Worm (Caenorhabditis elegans) whole organism, mixed stage, embryonic: ENCODE data around the gene F10E9.11.
A peak's percentile ranks its signal among the peaks of the same experiment; 100 is the strongest.

Experiments
- M03D4.4 ChIP-seq: sonication (generic microtip); optimal IDR thresholded peaks from 2 replicates; lab custom pipeline; 2017; ENCODE audit warnings: mild to moderate bottlenecking, missing genetic modification characterization, missing compliant biosample characterization
- blmp-1 ChIP-seq: fragments of 150-350 bp; optimal IDR thresholded peaks from 2 replicates; lab custom pipeline; 2014; ENCODE audit warnings: missing biosample characterization, missing genetic modification characterization
- ceh-39 ChIP-seq: fragments of 150-350 bp; optimal IDR thresholded peaks from 2 replicates; lab custom pipeline; 2014; ENCODE audit warnings: missing biosample characterization, missing genetic modification characterization
- ceh-43 ChIP-seq: fragments of 200-800 bp; sonication (Bioruptor generic); optimal IDR thresholded peaks from 2 replicates; lab custom pipeline; 2018; ENCODE audit warnings: mild to moderate bottlenecking, missing genetic modification characterization, moderate library complexity, missing compliant biosample characterization
- ceh-83 ChIP-seq: fragments of 200-800 bp; sonication (Bioruptor generic); optimal IDR thresholded peaks from 2 replicates; lab custom pipeline; 2018; ENCODE audit warnings: mild to moderate bottlenecking, missing genetic modification characterization, missing compliant biosample characterization
- ces-1 ChIP-seq: fragments of 150-350 bp; optimal IDR thresholded peaks from 2 replicates; lab custom pipeline; 2014; ENCODE audit warnings: missing biosample characterization, missing genetic modification reagents, missing genetic modification characterization
- cnd-1 ChIP-seq: fragments of 200-800 bp; sonication (Bioruptor generic); optimal IDR thresholded peaks from 2 replicates; lab custom pipeline; 2018; ENCODE audit warnings: mild to moderate bottlenecking, missing genetic modification characterization, missing compliant biosample characterization
- drap-1 ChIP-seq: fragments of 200-800 bp; sonication (Bioruptor generic); optimal IDR thresholded peaks from 3 replicates; lab custom pipeline; 2018; ENCODE audit warnings: mild to moderate bottlenecking, missing genetic modification characterization, missing compliant biosample characterization
- elt-1 ChIP-seq: sonication (generic microtip); optimal IDR thresholded peaks from 2 replicates; lab custom pipeline; 2017; ENCODE audit warnings: missing genetic modification characterization, mild to moderate bottlenecking, missing compliant biosample characterization, antibody characterized with exemption, moderate library complexity, borderline replicate concordance; ENCODE audit not compliant: insufficient read depth
- elt-3 ChIP-seq: fragments of 150-350 bp; optimal IDR thresholded peaks from 2 replicates; lab custom pipeline; 2014; ENCODE audit warnings: missing biosample characterization, missing genetic modification characterization
- flh-1 ChIP-seq: fragments of 200-800 bp; sonication (Bioruptor generic); optimal IDR thresholded peaks from 2 replicates; lab custom pipeline; 2018; ENCODE audit warnings: mild to moderate bottlenecking, missing genetic modification characterization, moderate library complexity, missing compliant biosample characterization
- ham-2 ChIP-seq: fragments of 200-800 bp; sonication (Bioruptor generic); optimal IDR thresholded peaks from 2 replicates; lab custom pipeline; 2018; ENCODE audit warnings: mild to moderate bottlenecking, missing genetic modification characterization, missing compliant biosample characterization
- hlh-1 ChIP-seq: fragments of 150-350 bp; optimal IDR thresholded peaks from 2 replicates; lab custom pipeline; 2014; ENCODE audit warnings: missing biosample characterization, missing genetic modification reagents, missing genetic modification characterization
- lin-13 ChIP-seq: fragments of 150-350 bp; optimal IDR thresholded peaks from 2 replicates; lab custom pipeline; 2014; ENCODE audit warnings: missing biosample characterization, missing genetic modification characterization
- lin-32 ChIP-seq: fragments of 200-800 bp; sonication (Bioruptor generic); optimal IDR thresholded peaks from 2 replicates; lab custom pipeline; 2018; ENCODE audit warnings: mild to moderate bottlenecking, missing genetic modification characterization, missing compliant biosample characterization
- lsy-2 ChIP-seq: fragments of 150-350 bp; optimal IDR thresholded peaks from 2 replicates; lab custom pipeline; 2014; ENCODE audit warnings: missing biosample characterization, missing genetic modification characterization
- mab-5 ChIP-seq: fragments of 150-350 bp; optimal IDR thresholded peaks from 2 replicates; lab custom pipeline; 2014; ENCODE audit warnings: missing biosample characterization, missing genetic modification characterization
- mep-1 ChIP-seq: fragments of 150-350 bp; optimal IDR thresholded peaks from 2 replicates; lab custom pipeline; 2017; ENCODE audit warnings: missing biosample characterization, missing genetic modification reagents, missing genetic modification characterization, inconsistent platforms
- mls-2 ChIP-seq: sonication (generic microtip); optimal IDR thresholded peaks from 2 replicates; lab custom pipeline; 2016; ENCODE audit warnings: mild to moderate bottlenecking, missing genetic modification characterization, moderate library complexity, missing compliant biosample characterization
- nhr-12 ChIP-seq: fragments of 150-350 bp; optimal IDR thresholded peaks from 2 replicates; lab custom pipeline; 2014; ENCODE audit warnings: missing biosample characterization, missing genetic modification characterization
- nhr-2 ChIP-seq: fragments of 150-350 bp; optimal IDR thresholded peaks from 2 replicates; lab custom pipeline; 2014; ENCODE audit warnings: missing biosample characterization, missing genetic modification characterization
- nhr-237 ChIP-seq: fragments of 150-350 bp; optimal IDR thresholded peaks from 2 replicates; lab custom pipeline; 2014; ENCODE audit warnings: missing biosample characterization, missing genetic modification characterization
- nhr-28 ChIP-seq: fragments of 150-350 bp; optimal IDR thresholded peaks from 2 replicates; lab custom pipeline; 2014; ENCODE audit warnings: missing biosample characterization, missing genetic modification characterization
- nhr-76 ChIP-seq: sonication (generic microtip); optimal IDR thresholded peaks from 2 replicates; lab custom pipeline; 2017; ENCODE audit warnings: missing biosample characterization, missing genetic modification characterization
- pha-4 ChIP-seq: fragments of 150-350 bp; optimal IDR thresholded peaks from 2 replicates; lab custom pipeline; 2018; ENCODE audit warnings: missing biosample characterization, missing genetic modification reagents, missing genetic modification characterization
- sem-2 ChIP-seq: fragments of 200-800 bp; sonication (Bioruptor generic); optimal IDR thresholded peaks from 2 replicates; lab custom pipeline; 2018; ENCODE audit warnings: mild to moderate bottlenecking, missing genetic modification characterization, missing compliant biosample characterization
- snpc-4 ChIP-seq: fragments of 150-350 bp; optimal IDR thresholded peaks from 2 replicates; lab custom pipeline; 2014; ENCODE audit warnings: missing biosample characterization, missing genetic modification characterization
- sptf-1 ChIP-seq: sonication (generic microtip); optimal IDR thresholded peaks from 2 replicates; lab custom pipeline; 2017; ENCODE audit warnings: mild to moderate bottlenecking, missing genetic modification characterization, moderate library complexity, missing compliant biosample characterization
- tbx-8 ChIP-seq: fragments of 200-800 bp; sonication (Bioruptor generic); optimal IDR thresholded peaks from 2 replicates; lab custom pipeline; 2018; ENCODE audit warnings: mild to moderate bottlenecking, missing genetic modification characterization, moderate library complexity, missing compliant biosample characterization
- unc-120 ChIP-seq: sonication (generic microtip); optimal IDR thresholded peaks from 2 replicates; lab custom pipeline; 2017; ENCODE audit warnings: missing genetic modification characterization, missing compliant biosample characterization; ENCODE audit not compliant: poor library complexity, severe bottlenecking
- unc-62 ChIP-seq: fragments of 150-350 bp; optimal IDR thresholded peaks from 2 replicates; lab custom pipeline; 2014; ENCODE audit warnings: missing biosample characterization, missing genetic modification reagents, missing genetic modification characterization
- zip-8 ChIP-seq: fragments of 150-350 bp; optimal IDR thresholded peaks from 2 replicates; lab custom pipeline; 2014; ENCODE audit warnings: missing biosample characterization, missing genetic modification characterization
- ztf-11 ChIP-seq: fragments of 150-350 bp; optimal IDR thresholded peaks from 2 replicates; lab custom pipeline; 2014; ENCODE audit warnings: missing biosample characterization, missing genetic modification characterization

F10E9.11 gene

ce11 chrIII:8319100-8319499 is at the start of gene F10E9.11:
Gene F10E9.11, minus strand, starts transcription at chrIII:8319260.
- peak; percentile 77 for TF ChIP-seq mab-5 (tag; lab: Kevin White, UChicago)
- peak; percentile 65 for TF ChIP-seq mls-2 (tag; lab: Kevin White, UChicago)
- TF ChIP-seq mep-1 (tag; lab: Kevin White, UChicago): peak; percentile 75
- peak; percentile 21 for TF ChIP-seq pha-4 (tag; lab: Kevin White, UChicago)
- peak; percentile 73 for TF ChIP-seq lin-13
- no peak for TF ChIP-seq lin-32 (GFP tag; lab: Kevin White, UChicago)
- TF ChIP-seq blmp-1: no peak
- peak; percentile 50 for TF ChIP-seq tbx-8
- TF ChIP-seq zip-8 (tag; lab: Kevin White, UChicago): no peak
- TF ChIP-seq nhr-2: peak; percentile 42
- TF ChIP-seq cnd-1 (tag; lab: Kevin White, UChicago): no peak
- peak; percentile 21 for TF ChIP-seq drap-1 (GFP tag; lab: Kevin White, UChicago)
- peak; percentile 20 for TF ChIP-seq ceh-39
- TF ChIP-seq ces-1 (GFP tag; lab: Kevin White, UChicago): peak; percentile 75
- TF ChIP-seq ham-2 (GFP tag; lab: Kevin White, UChicago): peak; percentile 58
- peak; percentile 79 for TF ChIP-seq lsy-2
- peak; percentile 3 for TF ChIP-seq nhr-237
- peak; percentile 69 for TF ChIP-seq sptf-1
- TF ChIP-seq ceh-43 (GFP tag; lab: Kevin White, UChicago): peak; percentile 72

ce11 chrIII:8368619-8369018 is 49.6 kb upstream of the F10E9.11 start, which contains the start of gene R05D3.9:
Gene R05D3.9, minus strand, starts transcription at chrIII:8368719.
- no peak for TF ChIP-seq zip-8 (tag; lab: Kevin White, UChicago)
- TF ChIP-seq snpc-4 (tag; lab: Kevin White, UChicago): no peak
- TF ChIP-seq nhr-2: no peak
- no peak for TF ChIP-seq ces-1 (GFP tag; lab: Kevin White, UChicago)
- TF ChIP-seq unc-120 (tag; lab: Kevin White, UChicago): no peak
- no peak for TF ChIP-seq lin-32 (GFP tag; lab: Kevin White, UChicago)
- no peak for TF ChIP-seq nhr-28 (tag; lab: Kevin White, UChicago)
- TF ChIP-seq nhr-76 (tag; lab: Kevin White, UChicago): no peak
- no peak for TF ChIP-seq elt-3
- TF ChIP-seq drap-1 (GFP tag; lab: Kevin White, UChicago): no peak
- TF ChIP-seq lin-13: no peak
- TF ChIP-seq ceh-43 (GFP tag; lab: Kevin White, UChicago): no peak
- no peak for TF ChIP-seq ztf-11 (tag; lab: Kevin White, UChicago)
- no peak for TF ChIP-seq elt-1 (tag; lab: Kevin White, UChicago)
- TF ChIP-seq mab-5 (tag; lab: Kevin White, UChicago): no peak

ce11 chrIII:8363253-8364061 is 44.4 kb upstream of the F10E9.11 start, which contains the start of gene R05D3.3:
Gene R05D3.3, plus strand, starts transcription at chrIII:8364011.
- no peak for TF ChIP-seq zip-8 (tag; lab: Kevin White, UChicago)
- TF ChIP-seq nhr-237: no peak
- no peak for TF ChIP-seq hlh-1 (tag; lab: Kevin White, UChicago)
- TF ChIP-seq lin-32 (GFP tag; lab: Kevin White, UChicago): no peak
- TF ChIP-seq ceh-83: no peak
- no peak for TF ChIP-seq sem-2
- no peak for TF ChIP-seq cnd-1 (tag; lab: Kevin White, UChicago)
- no peak for TF ChIP-seq ztf-11 (tag; lab: Kevin White, UChicago)
- TF ChIP-seq, all 35 proteins: peak for 0

- TF ChIP-seq nhr-76 (tag; lab: Kevin White, UChicago) (no peak), ceh-39 (peak; percentile 59), unc-120 (tag; lab: Kevin White, UChicago) (peak; percentile 50), unc-62 (GFP tag; lab: Kevin White, UChicago) (peak; percentile 51), snpc-4 (tag; lab: Kevin White, UChicago) (no peak), ces-1 (GFP tag; lab: Kevin White, UChicago) (peak; percentile 65), mep-1 (tag; lab: Kevin White, UChicago) (peak; percentile 83), nhr-237 (peak; percentile 75), M03D4.4 (no peak), nhr-2 (peak; percentile 23), lin-32 (GFP tag; lab: Kevin White, UChicago) (no peak), nhr-28 (tag; lab: Kevin White, UChicago) (peak; percentile 13), hlh-1 (tag; lab: Kevin White, UChicago) (peak; percentile 43), pha-4 (tag; lab: Kevin White, UChicago) (peak; percentile 51), lin-13 (no peak), tbx-8 (no peak), zip-8 (tag; lab: Kevin White, UChicago) (no peak), lsy-2 (peak; percentile 96), flh-1 (no peak), nhr-12 (tag; lab: Kevin White, UChicago) (peak; percentile 11)
Observed at ce11 chrIII:8358213-8358672, 39.2 kb upstream of the F10E9.11 start, which contains the start of the genes R05D3.8 and rfp-1. Gene R05D3.8, minus strand, starts transcription at chrIII:8358327. Gene rfp-1, plus strand, starts transcription at chrIII:8358622.
